Fruit fly (Drosophila melanogaster) whole organism, pupa: ENCODE measurements around the gene Dtg.

ENCODE experiments used
- CG10348 ChIP-seq: fragments of 200-800 bp; sonication (Bioruptor generic); IDR thresholded peaks from 2 replicates; pipeline ENCODE4 v1.3.6; 2022; ENCODE audit warnings: missing biosample characterization, missing genetic modification characterization
- CG13204 ChIP-seq: fragments of 200-800 bp; sonication (Bioruptor generic); optimal IDR thresholded peaks from 2 replicates; lab custom pipeline; 2018; ENCODE audit warnings: missing biosample characterization, mild to moderate bottlenecking, missing genetic modification characterization, moderate library complexity
- CG14655 ChIP-seq: fragments of 200-800 bp; sonication (Bioruptor generic); optimal IDR thresholded peaks from 3 replicates; lab custom pipeline; 2017; ENCODE audit warnings: mild to moderate bottlenecking, missing biosample characterization, missing genetic modification reagents, missing genetic modification characterization
- CG15710 ChIP-seq: fragments of 200-800 bp; sonication (Bioruptor generic); optimal IDR thresholded peaks from 2 replicates; lab custom pipeline; 2018; ENCODE audit warnings: missing biosample characterization, mild to moderate bottlenecking, missing genetic modification characterization, moderate library complexity
- CG17806 ChIP-seq: fragments of 200-800 bp; sonication (Bioruptor generic); optimal IDR thresholded peaks from 2 replicates; lab custom pipeline; 2018; ENCODE audit warnings: missing biosample characterization, mild to moderate bottlenecking, missing genetic modification characterization, moderate library complexity
- CG32121 ChIP-seq: fragments of 200-800 bp; sonication (Bioruptor generic); IDR thresholded peaks from 2 replicates; pipeline ENCODE4 v1.3.6; 2022; ENCODE audit warnings: missing biosample characterization, missing genetic modification characterization
- CG34367 ChIP-seq: fragments of 200-800 bp; sonication (Bioruptor generic); optimal IDR thresholded peaks from 2 replicates; lab custom pipeline; 2018; ENCODE audit warnings: missing biosample characterization, mild to moderate bottlenecking, missing genetic modification characterization
- CG4496 ChIP-seq: fragments of 200-800 bp; sonication (Bioruptor generic); IDR thresholded peaks from 3 replicates; pipeline ENCODE4 v1.3.6; 2022; ENCODE audit warnings: missing biosample characterization, missing genetic modification characterization
- CG8159 ChIP-seq: fragments of 200-800 bp; sonication (Bioruptor generic); optimal IDR thresholded peaks from 3 replicates; lab custom pipeline; 2018; ENCODE audit warnings: missing biosample characterization, mild to moderate bottlenecking, missing genetic modification characterization, moderate library complexity
- CG8301 ChIP-seq: fragments of 200-800 bp; sonication (Bioruptor generic); optimal IDR thresholded peaks from 2 replicates; lab custom pipeline; 2018; ENCODE audit warnings: missing biosample characterization, mild to moderate bottlenecking, missing genetic modification characterization
- CG9948 ChIP-seq: fragments of 200-800 bp; sonication (Bioruptor generic); optimal IDR thresholded peaks from 2 replicates; lab custom pipeline; 2018; ENCODE audit warnings: missing biosample characterization, mild to moderate bottlenecking, missing genetic modification characterization, moderate library complexity
- D1 ChIP-seq: fragments of 200-800 bp; sonication (Bioruptor generic); optimal IDR thresholded peaks from 2 replicates; lab custom pipeline; 2018; ENCODE audit warnings: missing biosample characterization, mild to moderate bottlenecking, missing genetic modification characterization, moderate library complexity
- EcR ChIP-seq: fragments of 200-800 bp; sonication (Bioruptor generic); optimal IDR thresholded peaks from 3 replicates; lab custom pipeline; 2019; ENCODE audit warnings: missing biosample characterization, missing genetic modification characterization, mild to moderate bottlenecking, moderate library complexity, missing genetic modification reagents
- Ets98B ChIP-seq: fragments of 200-800 bp; sonication (Bioruptor generic); IDR thresholded peaks from 2 replicates; pipeline ENCODE4 v1.3.6; 2022; ENCODE audit warnings: missing biosample characterization, missing genetic modification characterization
- Pif1B ChIP-seq: fragments of 200-800 bp; sonication (Bioruptor generic); optimal IDR thresholded peaks from 3 replicates; lab custom pipeline; 2016; ENCODE audit warnings: missing biosample characterization, missing genetic modification characterization
- Snoo ChIP-seq: fragments of 200-800 bp; sonication (Bioruptor generic); optimal IDR thresholded peaks from 3 replicates; lab custom pipeline; 2017; ENCODE audit warnings: missing biosample characterization, mild to moderate bottlenecking, missing genetic modification characterization, inconsistent platforms
- gl ChIP-seq: fragments of 200-800 bp; sonication (Bioruptor generic); optimal IDR thresholded peaks from 2 replicates; lab custom pipeline; 2018; ENCODE audit warnings: missing biosample characterization, mild to moderate bottlenecking, missing genetic modification characterization
- rn ChIP-seq: fragments of 200-800 bp; sonication (Bioruptor generic); IDR thresholded peaks from 2 replicates; pipeline ENCODE4 v1.3.6; 2022; ENCODE audit warnings: missing biosample characterization, missing genetic modification characterization

The Dtg gene

dm6 chr3R:12701994-12702494, 54.2 kb downstream of the Dtg start:
- TF ChIP-seq rn (GFP tag; lab: Robert Waterston, UW) (no peak), CG34367 (tag; lab: Kevin White, UChicago) (no peak), CG17806 (no peak), Ets98B (GFP tag; lab: Robert Waterston, UW) (no peak), Snoo (tag; lab: Kevin White, UChicago) (no peak), Pif1B (GFP tag; lab: Kevin White, UChicago) (no peak), CG15710 (tag; lab: Kevin White, UChicago) (no peak), EcR (no peak), CG8301 (tag; lab: Kevin White, UChicago) (no peak), CG9948 (tag; lab: Kevin White, UChicago) (no peak), CG8159 (tag; lab: Kevin White, UChicago) (no peak), CG13204 (no peak), D1 (tag; lab: Kevin White, UChicago) (no peak), CG14655 (GFP tag; lab: Kevin White, UChicago) (no peak), CG4496 (GFP tag; lab: Robert Waterston, UW) (no peak), CG10348 (no peak), gl (no peak), CG32121 (no peak)
- TF ChIP-seq, all 21 proteins: peak for 0
